Worm (Caenorhabditis elegans) whole organism, L1 larva: ENCODE results near the gene K09C6.7.

Experiments
- Y116A8C.19 ChIP-seq: sonication (generic microtip); optimal IDR thresholded peaks from 2 replicates; lab custom pipeline; 2016; ENCODE audit warnings: missing compliant biosample characterization, missing genetic modification characterization, borderline replicate concordance
- alr-1 ChIP-seq: fragments of 200-800 bp; sonication (Bioruptor generic); optimal IDR thresholded peaks from 2 replicates; lab custom pipeline; 2018; ENCODE audit warnings: borderline replicate concordance, mild to moderate bottlenecking, missing genetic modification characterization, missing compliant biosample characterization
- ama-1 ChIP-seq: fragments of 150-350 bp; optimal IDR thresholded peaks from 2 replicates; lab custom pipeline; 2014
- blmp-1 ChIP-seq: fragments of 150-350 bp; optimal IDR thresholded peaks from 2 replicates; lab custom pipeline; 2014; ENCODE audit warnings: missing biosample characterization, missing genetic modification characterization
- ceh-82 ChIP-seq, 3 experiments: fragments of 150-350 bp in 1 of 3; sonication (generic microtip) in 2 of 3; optimal IDR thresholded peaks; 2 replicates each; lab custom pipeline; 2014 to 2017; ENCODE audit warnings: missing biosample characterization in 3 of 3, missing genetic modification characterization in 3 of 3
- ces-1 ChIP-seq: fragments of 150-350 bp; optimal IDR thresholded peaks from 2 replicates; lab custom pipeline; 2014; ENCODE audit warnings: missing biosample characterization, missing genetic modification reagents, missing genetic modification characterization
- dsc-1 ChIP-seq: sonication (generic microtip); optimal IDR thresholded peaks from 2 replicates; lab custom pipeline; 2016; ENCODE audit warnings: mild to moderate bottlenecking, missing genetic modification characterization, missing compliant biosample characterization
- efl-1 ChIP-seq, 4 experiments: fragments of 150-350 bp; optimal IDR thresholded peaks in 3 of 4; peaks in 1 of 4; 1 replicate in 1 of 4; 2 replicates in 3 of 4; lab custom pipeline; 2014; ENCODE audit warnings: missing biosample characterization in 2 of 4, missing genetic modification characterization in 2 of 4, missing genetic modification reagents in 2 of 4
- efl-3 ChIP-seq: fragments of 200-800 bp; sonication (Bioruptor generic); optimal IDR thresholded peaks from 2 replicates; lab custom pipeline; 2018; ENCODE audit warnings: mild to moderate bottlenecking, missing genetic modification characterization, missing compliant biosample characterization
- egl-13 ChIP-seq: sonication (generic microtip); optimal IDR thresholded peaks from 2 replicates; lab custom pipeline; 2016; ENCODE audit warnings: missing genotype, missing genetic modification reagents, missing genetic modification characterization, missing compliant biosample characterization
- elt-2 ChIP-seq: sonication (generic microtip); optimal IDR thresholded peaks from 2 replicates; lab custom pipeline; 2016; ENCODE audit warnings: missing genetic modification characterization, mild to moderate bottlenecking, inconsistent platforms, missing compliant biosample characterization, missing genetic modification reagents
- elt-3 ChIP-seq, 6 experiments: fragments of 150-350 bp in 1 of 6; sonication (generic microtip); optimal IDR thresholded peaks; 2 replicates each; lab custom pipeline; 2017 to 2018; ENCODE audit warnings: missing biosample characterization in 6 of 6, missing genetic modification characterization in 6 of 6, inconsistent platforms in 1 of 6
- fkh-10 ChIP-seq: sonication (generic microtip); optimal IDR thresholded peaks from 2 replicates; lab custom pipeline; 2017; ENCODE audit warnings: missing biosample characterization, missing genetic modification reagents, missing genetic modification characterization
- fkh-4 ChIP-seq: sonication (generic microtip); optimal IDR thresholded peaks from 2 replicates; lab custom pipeline; 2016; ENCODE audit warnings: missing compliant biosample characterization, missing genetic modification characterization, borderline replicate concordance
- fos-1 ChIP-seq: fragments of 150-350 bp; optimal IDR thresholded peaks from 2 replicates; lab custom pipeline; 2014; ENCODE audit warnings: missing biosample characterization, missing genetic modification characterization
- irx-1 ChIP-seq: sonication (generic microtip); optimal IDR thresholded peaks from 2 replicates; lab custom pipeline; 2016; ENCODE audit warnings: missing genetic modification characterization, missing compliant biosample characterization
- jun-1 ChIP-seq: fragments of 150-350 bp; optimal IDR thresholded peaks from 2 replicates; lab custom pipeline; 2014; ENCODE audit warnings: missing biosample characterization, missing genetic modification reagents, missing genetic modification characterization
- lin-14 ChIP-seq: fragments of 200-800 bp; sonication (Bioruptor generic); optimal IDR thresholded peaks from 2 replicates; lab custom pipeline; 2018; ENCODE audit warnings: mild to moderate bottlenecking, missing genetic modification characterization, moderate library complexity, missing compliant biosample characterization
- mab-9 ChIP-seq: fragments of 200-800 bp; sonication (Bioruptor generic); IDR thresholded peaks from 2 replicates; pipeline ENCODE4 v1.3.6; 2022; ENCODE audit warnings: missing genetic modification reagents, missing genetic modification characterization, missing compliant biosample characterization
- mdl-1 ChIP-seq, 2 experiments: fragments of 150-350 bp; optimal IDR thresholded peaks; 2 replicates each; lab custom pipeline; 2014 to 2017; ENCODE audit warnings: missing biosample characterization in 2 of 2, missing genetic modification characterization in 2 of 2, inconsistent platforms in 1 of 2
- mef-2 ChIP-seq: fragments of 150-350 bp; optimal IDR thresholded peaks from 2 replicates; lab custom pipeline; 2014; ENCODE audit warnings: missing biosample characterization, missing genetic modification characterization
- mep-1 ChIP-seq: fragments of 150-350 bp; optimal IDR thresholded peaks from 2 replicates; lab custom pipeline; 2014; ENCODE audit warnings: missing biosample characterization, missing genetic modification characterization
- nhr-20 ChIP-seq: sonication (generic microtip); optimal IDR thresholded peaks from 2 replicates; lab custom pipeline; 2016; ENCODE audit warnings: mild to moderate bottlenecking, missing genetic modification characterization, missing compliant biosample characterization
- nhr-71 ChIP-seq: sonication (generic microtip); optimal IDR thresholded peaks from 2 replicates; lab custom pipeline; 2016; ENCODE audit warnings: mild to moderate bottlenecking, missing genetic modification characterization, moderate library complexity, missing compliant biosample characterization
- nhr-76 ChIP-seq: sonication (generic microtip); optimal IDR thresholded peaks from 2 replicates; lab custom pipeline; 2017; ENCODE audit warnings: missing biosample characterization, missing genetic modification characterization
- nhr-84 ChIP-seq: sonication (generic microtip); optimal IDR thresholded peaks from 2 replicates; lab custom pipeline; 2017; ENCODE audit warnings: missing biosample characterization, missing genetic modification characterization
- nhr-85 ChIP-seq: sonication (generic microtip); peaks from one replicate; lab custom pipeline; 2016; ENCODE audit warnings: missing genetic modification characterization, inconsistent platforms, missing compliant biosample characterization
- nhr-90 ChIP-seq: sonication (generic microtip); optimal IDR thresholded peaks from 2 replicates; lab custom pipeline; 2016; ENCODE audit warnings: mild to moderate bottlenecking, missing genetic modification characterization, missing compliant biosample characterization; ENCODE audit not compliant: poor library complexity
- rnt-1 ChIP-seq: sonication (generic microtip); optimal IDR thresholded peaks from 2 replicates; lab custom pipeline; 2016; ENCODE audit warnings: mild to moderate bottlenecking, missing genetic modification characterization, moderate library complexity, missing compliant biosample characterization
- skn-1 ChIP-seq: fragments of 150-350 bp; optimal IDR thresholded peaks from 2 replicates; lab custom pipeline; 2014; ENCODE audit warnings: missing biosample characterization, missing genetic modification characterization
- snu-23 ChIP-seq: sonication (generic microtip); optimal IDR thresholded peaks from 2 replicates; lab custom pipeline; 2016; ENCODE audit warnings: missing genetic modification characterization, missing compliant biosample characterization
- sptf-1 ChIP-seq: fragments of 150-350 bp; optimal IDR thresholded peaks from 2 replicates; lab custom pipeline; 2014; ENCODE audit warnings: missing biosample characterization, missing genetic modification characterization
- swsn-7 ChIP-seq: sonication (generic microtip); optimal IDR thresholded peaks from 2 replicates; lab custom pipeline; 2016; ENCODE audit warnings: missing genetic modification characterization, missing compliant biosample characterization
- tbx-2 ChIP-seq: sonication (generic microtip); optimal IDR thresholded peaks from 2 replicates; lab custom pipeline; 2016; ENCODE audit warnings: missing genetic modification characterization, missing compliant biosample characterization
- unc-30 ChIP-seq: sonication (generic microtip); optimal IDR thresholded peaks from 2 replicates; lab custom pipeline; 2017; ENCODE audit warnings: missing biosample characterization, missing genetic modification characterization
- zag-1 ChIP-seq: fragments of 150-350 bp; optimal IDR thresholded peaks from 2 replicates; lab custom pipeline; 2014; ENCODE audit warnings: missing biosample characterization, missing genetic modification characterization
- ztf-4 ChIP-seq: fragments of 150-350 bp; optimal IDR thresholded peaks from 2 replicates; lab custom pipeline; 2014; ENCODE audit warnings: missing biosample characterization, missing genetic modification characterization

Gene K09C6.7

ce11 chrV:814716-815115, 24.2 kb downstream of the K09C6.7 start, which contains the start of gene R13D11.3:
TSS of gene R13D11.3 (plus strand) at chrV:815016.
- TF ChIP-seq nhr-84 (no peak), zag-1 (tag; lab: Kevin White, UChicago) (no peak), dsc-1 (tag; lab: Kevin White, UChicago) (no peak), ces-1 (no peak), fos-1 (tag; lab: Kevin White, UChicago) (no peak), irx-1 (no peak), blmp-1 (tag; lab: Kevin White, UChicago) (no peak)
- TF ChIP-seq, all 84 proteins: peak for 0

- TF ChIP-seq sptf-1 (tag; lab: Kevin White, UChicago) (no peak), fkh-4 (no peak), elt-2 (no peak), mab-9 (GFP tag; lab: Robert Waterston, UW) (no peak), unc-30 (tag; lab: Kevin White, UChicago) (no peak), tbx-2 (tag; lab: Kevin White, UChicago) (no peak), elt-3 (tag; optimal IDR thresholded peaks at IDR 0.05; lab: Kevin White, UChicago) (no peak), efl-3 (GFP tag; lab: Kevin White, UChicago) (no peak), Y116A8C.19 (tag; lab: Kevin White, UChicago) (no peak)
These were observed 25.8 kb downstream of the K09C6.7 start, which contains the start of gene R13D11.10 for ce11 chrV:813101-813500. TSS of gene R13D11.10 (minus strand) at chrV:813201.

ce11 chrV:810281-810862, 28.5 kb downstream of the K09C6.7 start, which contains the start of gene R13D11.4:
TSS of gene R13D11.4 (plus strand) at chrV:810812.
- TF ChIP-seq alr-1 (no peak), ama-1 (lab: Kevin White, UChicago) (no peak), nhr-20 (tag; lab: Kevin White, UChicago) (peak; percentile 32), ces-1 (peak; percentile 12), dsc-1 (tag; lab: Kevin White, UChicago) (peak; percentile 46), swsn-7 (peak; percentile 16), fkh-4 (no peak), skn-1 (tag; lab: Kevin White, UChicago) (peak; percentile 8), ceh-82 (tag; optimal IDR thresholded peaks at IDR 0.05; lab: Kevin White, UChicago) (peak in 1 of 3 experiments; percentile 39), efl-1 (optimal IDR thresholded peaks at IDR 0.05; lab: Kevin White, UChicago) (peak in 1 of 2 experiments; percentile 2), efl-1 (GFP tag; optimal IDR thresholded peaks at IDR 0.05 in 1 of 2; lab: Kevin White, UChicago) (peak in 1 of 2 experiments; percentile 84), lin-14 (no peak), fkh-10 (GFP tag; lab: Kevin White, UChicago) (peak; percentile 39), snu-23 (peak; percentile 28)
- TF ChIP-seq, all 84 proteins: peak for 9

ce11 chrV:808260-808659, 30.6 kb downstream of the K09C6.7 start:
- TF ChIP-seq jun-1 (tag; lab: Kevin White, UChicago) (no peak), mef-2 (tag; lab: Kevin White, UChicago) (no peak), egl-13 (tag; lab: Kevin White, UChicago) (no peak), nhr-71 (tag; lab: Kevin White, UChicago) (no peak), rnt-1 (tag; lab: Kevin White, UChicago) (no peak), nhr-76 (tag; lab: Kevin White, UChicago) (no peak), alr-1 (no peak), ztf-4 (tag; lab: Kevin White, UChicago) (no peak), elt-3 (tag; optimal IDR thresholded peaks at IDR 0.05; lab: Kevin White, UChicago) (no peak)
- TF ChIP-seq, all 84 proteins: peak for 0

ce11 chrV:804485-804884, 34.4 kb downstream of the K09C6.7 start, which contains the start of gene nhr-270:
TSS of gene nhr-270 (minus strand) at chrV:804741.
- TF ChIP-seq nhr-90 (tag; lab: Kevin White, UChicago) (no peak), mdl-1 (tag; optimal IDR thresholded peaks at IDR 0.05; lab: Kevin White, UChicago) (no peak), nhr-85 (peak; percentile 41), efl-3 (GFP tag; lab: Kevin White, UChicago) (no peak), lin-14 (peak; percentile 32), mep-1 (no peak), jun-1 (tag; lab: Kevin White, UChicago) (no peak)
